Worm (Caenorhabditis elegans) whole organism, midembryonic: Measurements from ENCODE around the gene T25F10.1.

Experiments
- T22C8.4 ChIP-seq: fragments of 200-800 bp; sonication (Bioruptor generic); IDR thresholded peaks from 2 replicates; pipeline ENCODE4 v1.3.6; 2022; ENCODE audit warnings: missing genetic modification characterization, missing compliant biosample characterization
- cog-1 ChIP-seq: sonication (generic microtip); optimal IDR thresholded peaks from 2 replicates; lab custom pipeline; 2016; ENCODE audit warnings: missing genetic modification characterization, missing compliant biosample characterization
- flt-1 ChIP-seq: fragments of 200-800 bp; sonication (Bioruptor generic); IDR thresholded peaks from 2 replicates; pipeline ENCODE4 v1.3.6; 2022; ENCODE audit warnings: missing genetic modification characterization, missing compliant biosample characterization
- klf-2 ChIP-seq: fragments of 200-800 bp; sonication (Bioruptor generic); conservative IDR thresholded peaks from 2 replicates; pipeline ENCODE4 v1.3.6; 2022; ENCODE audit warnings: missing genetic modification reagents, missing genetic modification characterization, missing compliant biosample characterization
- med-1 ChIP-seq: sonication (generic microtip); optimal IDR thresholded peaks from 2 replicates; lab custom pipeline; 2017; ENCODE audit warnings: missing genetic modification characterization, mild to moderate bottlenecking, missing compliant biosample characterization, antibody characterized with exemption, missing genetic modification reagents; ENCODE audit not compliant: insufficient read depth
- ref-1 ChIP-seq: fragments of 200-800 bp; sonication (Bioruptor generic); conservative IDR thresholded peaks from 2 replicates; pipeline ENCODE4 v1.3.6; 2022; ENCODE audit warnings: missing genetic modification reagents, missing genetic modification characterization, missing compliant biosample characterization
- ztf-23 ChIP-seq: fragments of 200-800 bp; sonication (Bioruptor generic); IDR thresholded peaks from 2 replicates; pipeline ENCODE4 v1.3.6; 2022; ENCODE audit warnings: missing genetic modification reagents, missing genetic modification characterization, missing compliant biosample characterization
- ztf-29 ChIP-seq: fragments of 200-800 bp; sonication (Bioruptor generic); IDR thresholded peaks from 2 replicates; pipeline ENCODE4 v1.3.6; 2022; ENCODE audit warnings: missing genetic modification reagents, missing genetic modification characterization, missing compliant biosample characterization

DNA sequence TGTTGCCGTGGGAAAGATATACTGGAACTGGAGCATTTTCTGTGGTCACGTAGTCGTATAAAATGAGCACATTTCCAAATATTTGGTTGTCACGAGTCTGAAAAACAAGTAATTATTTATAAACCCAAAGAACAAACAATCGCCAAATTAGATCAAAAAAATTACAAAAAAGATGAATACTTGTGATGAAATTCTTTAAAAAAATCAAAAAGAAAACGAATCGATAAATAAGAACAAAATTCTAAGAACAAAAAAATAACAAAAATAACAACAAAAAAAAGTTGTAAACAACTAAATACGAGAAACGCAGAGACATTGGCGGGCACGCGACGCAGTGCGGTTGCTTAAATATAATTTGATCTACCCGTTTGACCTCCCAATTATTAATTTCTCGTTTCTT lies 5.4 kb downstream of the T25F10.1 start, which contains the start of gene ZC404.16:
- no peak for TF ChIP-seq ref-1 (GFP tag; lab: Robert Waterston, UW)
- no peak for TF ChIP-seq flt-1 (GFP tag; lab: Robert Waterston, UW)
- no peak for TF ChIP-seq T22C8.4 (GFP tag; lab: Robert Waterston, UW)
- no peak for TF ChIP-seq klf-2 (GFP tag; lab: Robert Waterston, UW)
- TF ChIP-seq med-1 (GFP tag; lab: Kevin White, UChicago) = no peak
- no peak for TF ChIP-seq ztf-29
- no peak for TF ChIP-seq ztf-23
- TF ChIP-seq cog-1 (tag; lab: Kevin White, UChicago) = no peak
